Fruit fly (Drosophila melanogaster) whole organism, adult: ENCODE measurements around the gene comm3.

Experiments used
- CG11617 ChIP-seq: fragments of 200-800 bp; sonication (Bioruptor generic); optimal IDR thresholded peaks from 2 replicates; lab custom pipeline; 2017; ENCODE audit warnings: mild to moderate bottlenecking, missing biosample characterization, missing genetic modification reagents, missing genetic modification characterization
- CG12768 ChIP-seq: fragments of 200-800 bp; sonication (Bioruptor generic); optimal IDR thresholded peaks from 2 replicates; lab custom pipeline; 2017; ENCODE audit warnings: missing biosample characterization, missing genetic modification characterization, mild to moderate bottlenecking, moderate library complexity, missing genetic modification reagents
- CG1620 ChIP-seq: fragments of 200-800 bp; sonication (Bioruptor generic); optimal IDR thresholded peaks from 2 replicates; lab custom pipeline; 2016; ENCODE audit warnings: missing biosample characterization, missing genetic modification characterization
- CG33017 ChIP-seq: fragments of 200-800 bp; sonication (Bioruptor generic); optimal IDR thresholded peaks from 2 replicates; lab custom pipeline; 2018; ENCODE audit warnings: missing biosample characterization, mild to moderate bottlenecking, missing genetic modification characterization, moderate library complexity
- CG7045 ChIP-seq: fragments of 200-800 bp; sonication (Bioruptor generic); optimal IDR thresholded peaks from 2 replicates; lab custom pipeline; 2017; ENCODE audit warnings: missing biosample characterization, mild to moderate bottlenecking, missing genetic modification characterization
- CG7101 ChIP-seq: fragments of 200-800 bp; sonication (Bioruptor generic); optimal IDR thresholded peaks from 2 replicates; lab custom pipeline; 2018; ENCODE audit warnings: missing biosample characterization, mild to moderate bottlenecking, missing genetic modification characterization, moderate library complexity
- Clk ChIP-seq: fragments of 200-800 bp; sonication (Bioruptor generic); optimal IDR thresholded peaks from 2 replicates; lab custom pipeline; 2017; ENCODE audit warnings: missing biosample characterization, missing genetic modification characterization
- Crg-1 ChIP-seq: fragments of 200-800 bp; sonication (Bioruptor generic); optimal IDR thresholded peaks from 2 replicates; lab custom pipeline; 2016; ENCODE audit warnings: missing biosample characterization, missing genetic modification characterization
- Hr96 ChIP-seq: fragments of 200-800 bp; sonication (Bioruptor generic); optimal IDR thresholded peaks from 2 replicates; lab custom pipeline; 2016; ENCODE audit warnings: missing biosample characterization, missing genetic modification characterization
- bab1 ChIP-seq: fragments of 200-800 bp; sonication (Bioruptor generic); optimal IDR thresholded peaks from 3 replicates; lab custom pipeline; 2019; ENCODE audit warnings: missing biosample characterization, mild to moderate bottlenecking, missing genetic modification characterization, moderate library complexity
- cic ChIP-seq: fragments of 200-800 bp; sonication (Bioruptor generic); optimal IDR thresholded peaks from 2 replicates; lab custom pipeline; 2017; ENCODE audit warnings: missing biosample characterization, mild to moderate bottlenecking, missing genetic modification characterization, moderate library complexity
- cnc ChIP-seq, 2 experiments: fragments of >200 bp; optimal IDR thresholded peaks; 2 replicates each; lab custom pipeline; 2017
- kay ChIP-seq: fragments of 200-800 bp; sonication (Bioruptor generic); peaks from one replicate; lab custom pipeline; 2016; ENCODE audit warnings: missing biosample characterization, missing genetic modification characterization, borderline replicate concordance
- ovo ChIP-seq: fragments of 200-800 bp; sonication (Bioruptor generic); optimal IDR thresholded peaks from 2 replicates; lab custom pipeline; 2016; ENCODE audit warnings: missing biosample characterization, missing genetic modification characterization
- pad ChIP-seq: fragments of 200-800 bp; sonication (Bioruptor generic); optimal IDR thresholded peaks from 3 replicates; lab custom pipeline; 2017; ENCODE audit warnings: missing biosample characterization, missing genetic modification characterization, mild to moderate bottlenecking, moderate library complexity, missing genetic modification reagents
- tj ChIP-seq: fragments of 200-800 bp; sonication (Bioruptor generic); optimal IDR thresholded peaks from 3 replicates; lab custom pipeline; 2017; ENCODE audit warnings: missing biosample characterization, mild to moderate bottlenecking, missing genetic modification characterization, moderate library complexity
- toe ChIP-seq: fragments of 200-800 bp; sonication (Bioruptor generic); optimal IDR thresholded peaks from 2 replicates; lab custom pipeline; 2016; ENCODE audit warnings: missing biosample characterization, missing genetic modification characterization

The comm3 gene

DNA sequence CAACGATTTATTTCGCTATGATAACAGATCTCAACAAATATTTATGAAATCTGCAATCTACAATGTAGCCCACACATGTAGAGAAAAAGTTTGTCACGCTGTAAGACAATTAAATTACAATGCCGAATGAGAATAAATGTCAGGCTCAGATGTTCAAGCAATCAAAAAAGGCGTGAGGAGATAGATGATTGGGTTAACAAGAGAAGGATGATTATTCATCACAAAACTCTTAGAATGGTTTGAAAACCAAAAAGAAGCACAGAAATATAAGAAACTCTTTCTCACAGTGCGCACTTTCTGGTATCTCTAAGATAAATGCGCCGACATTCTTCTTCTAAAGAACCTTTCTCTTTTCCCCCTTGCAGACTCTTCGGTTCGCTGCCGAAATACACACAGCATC lies 47.5 kb downstream of the comm3 start:
- TF ChIP-seq kay (peak; percentile 31), tj (GFP tag; lab: Kevin White, UChicago) (no peak)

DNA sequence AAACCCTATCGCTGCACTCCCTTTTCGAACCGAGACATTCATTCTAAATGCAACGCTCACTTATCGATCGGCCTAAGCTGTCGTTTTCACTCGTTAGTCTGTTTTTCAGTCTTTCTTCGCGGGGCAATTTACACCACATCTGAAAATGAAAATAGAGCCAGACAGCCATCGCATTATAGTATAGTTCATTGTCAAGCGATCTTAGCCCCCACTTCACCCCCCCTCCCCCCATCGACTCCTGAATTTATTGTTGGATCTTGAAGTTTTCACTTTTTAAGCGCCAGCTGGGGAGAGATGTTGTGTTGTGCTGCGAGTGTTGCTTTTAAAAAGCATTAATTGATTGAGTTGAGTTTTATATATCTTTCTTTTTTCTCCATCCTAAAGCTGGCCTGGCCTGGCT lies 48.4 kb downstream of the comm3 start:
- TF ChIP-seq toe (GFP tag; lab: Kevin White, UChicago): no peak
- no peak for TF ChIP-seq tj (GFP tag; lab: Kevin White, UChicago)
- TF ChIP-seq cnc (optimal IDR thresholded peaks at IDR 0.05; lab: Kevin White, UChicago): no peak
- TF ChIP-seq CG33017 (tag; lab: Kevin White, UChicago): no peak
- TF ChIP-seq bab1 (GFP tag; lab: Kevin White, UChicago): no peak
- TF ChIP-seq CG11617 (GFP tag; lab: Kevin White, UChicago): no peak
- TF ChIP-seq CG7101 (tag; lab: Kevin White, UChicago): no peak
- TF ChIP-seq cic: no peak
- no peak for TF ChIP-seq CG7045 (GFP tag; lab: Kevin White, UChicago)
- TF ChIP-seq Crg-1: no peak
- TF ChIP-seq kay: no peak
- no peak for TF ChIP-seq ovo (GFP tag; lab: Kevin White, UChicago)

DNA sequence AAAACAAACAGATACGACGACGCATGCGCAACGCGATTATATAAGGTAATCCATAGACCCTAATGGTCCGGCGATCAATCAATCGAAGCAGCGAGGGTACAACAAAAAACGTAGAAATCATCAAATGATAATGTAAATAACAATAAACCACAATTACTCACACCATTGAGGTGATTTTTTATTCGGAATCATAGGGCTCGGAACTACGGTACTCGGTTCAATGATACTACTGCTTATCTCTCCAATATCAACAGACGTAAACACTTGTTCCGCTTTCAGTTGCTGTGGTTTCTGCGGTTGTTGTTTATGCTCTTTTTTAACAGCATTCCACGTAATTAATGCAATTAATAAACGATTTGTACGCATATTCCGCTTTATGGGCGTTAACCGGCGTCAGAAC lies 49.6 kb downstream of the comm3 start:
- TF ChIP-seq Clk (no peak), cnc (optimal IDR thresholded peaks at IDR 0.05; lab: Kevin White, UChicago) (no peak), cic (no peak), ovo (GFP tag; lab: Kevin White, UChicago) (no peak), toe (GFP tag; lab: Kevin White, UChicago) (no peak), CG7045 (GFP tag; lab: Kevin White, UChicago) (no peak), CG7101 (tag; lab: Kevin White, UChicago) (no peak), Hr96 (GFP tag; lab: Kevin White, UChicago) (no peak), CG11617 (GFP tag; lab: Kevin White, UChicago) (no peak), CG1620 (no peak), tj (GFP tag; lab: Kevin White, UChicago) (no peak)

DNA sequence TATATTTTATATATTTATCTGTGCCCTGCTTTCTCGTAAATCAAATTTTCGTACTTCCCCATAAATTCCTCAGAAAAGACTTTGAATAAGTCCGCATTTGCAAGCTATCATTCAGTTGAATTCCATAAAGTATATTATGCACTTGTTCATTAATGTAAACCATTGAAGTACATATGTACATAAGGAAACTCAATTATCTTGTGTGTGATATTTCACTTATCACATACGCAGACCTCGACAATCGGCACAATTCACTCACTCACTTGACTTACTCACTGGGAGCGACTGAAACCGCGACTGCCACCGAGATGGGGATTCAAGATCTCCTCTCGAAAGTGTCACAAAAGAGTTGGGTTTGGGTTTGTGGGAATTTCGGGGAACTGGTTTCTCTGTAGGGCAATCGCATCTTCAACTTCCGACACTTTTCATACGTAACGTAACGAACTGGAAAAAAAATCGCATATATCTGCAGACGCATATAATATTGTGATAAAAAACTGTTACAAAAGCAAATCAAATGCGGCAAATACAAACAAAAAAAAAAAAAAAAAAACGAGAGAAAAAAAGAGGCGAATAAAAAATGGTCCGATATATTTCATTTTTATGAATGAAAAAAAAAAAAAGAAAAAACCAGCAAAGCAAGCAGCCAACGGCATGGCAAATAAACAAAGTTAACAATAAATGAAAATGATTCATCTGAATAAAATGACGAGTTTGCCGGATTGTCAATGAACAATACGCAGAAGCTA lies 50.4 kb downstream of the comm3 start:
- TF ChIP-seq kay: peak; percentile 78
- TF ChIP-seq tj (GFP tag; lab: Kevin White, UChicago): no peak

DNA sequence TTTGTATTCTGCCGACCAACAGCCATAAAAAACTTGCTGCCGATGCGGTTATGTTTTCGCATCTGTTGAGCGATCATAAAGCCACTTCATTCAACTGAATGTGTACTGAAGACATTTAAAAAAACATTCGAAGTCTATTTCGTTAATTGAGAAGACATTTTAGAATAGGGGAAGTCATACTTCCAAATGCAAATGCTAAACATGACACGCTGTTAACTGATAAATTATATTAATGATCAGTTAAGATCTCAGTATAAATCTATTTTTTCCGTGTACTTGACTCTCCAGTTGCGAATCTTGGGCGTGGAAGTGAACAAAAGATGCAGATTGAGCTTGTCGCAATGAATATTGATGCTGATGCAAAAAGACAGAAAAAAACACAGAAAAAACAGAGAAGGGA lies 51.6 kb downstream of the comm3 start:
- TF ChIP-seq tj (GFP tag; lab: Kevin White, UChicago) (peak; percentile 70), kay (no peak)

DNA sequence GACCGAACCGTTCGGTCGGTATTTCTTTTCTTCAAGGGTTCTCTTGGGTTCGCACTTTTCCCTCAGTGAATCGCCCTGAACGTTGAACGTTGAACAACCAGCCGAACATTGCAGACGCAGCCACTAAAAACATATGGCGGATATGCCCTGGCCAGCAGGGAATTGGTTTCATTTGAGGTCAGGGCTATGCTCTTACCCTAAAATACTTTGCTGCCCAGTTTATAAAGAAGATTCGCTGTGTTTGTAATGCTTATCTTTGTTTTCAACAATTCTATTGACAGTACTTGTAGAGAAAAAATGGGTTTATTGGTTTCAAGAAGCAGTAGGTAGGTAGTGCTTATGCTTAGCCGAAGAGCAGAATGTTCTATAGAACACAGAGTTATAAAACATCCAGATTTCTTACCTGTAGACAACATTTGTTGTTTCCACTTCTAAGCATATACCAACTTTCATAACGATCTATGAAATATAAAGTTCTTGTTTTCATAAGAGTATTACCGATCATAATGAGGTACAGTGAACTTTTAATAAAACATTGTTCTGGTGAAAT lies 52.3 kb downstream of the comm3 start:
- TF ChIP-seq cnc (optimal IDR thresholded peaks at IDR 0.05; lab: Kevin White, UChicago) (no peak), ovo (GFP tag; lab: Kevin White, UChicago) (no peak), CG33017 (tag; lab: Kevin White, UChicago) (no peak), Hr96 (GFP tag; lab: Kevin White, UChicago) (no peak), pad (GFP tag; lab: Kevin White, UChicago) (no peak), CG12768 (GFP tag; lab: Kevin White, UChicago) (peak; percentile 35)

DNA sequence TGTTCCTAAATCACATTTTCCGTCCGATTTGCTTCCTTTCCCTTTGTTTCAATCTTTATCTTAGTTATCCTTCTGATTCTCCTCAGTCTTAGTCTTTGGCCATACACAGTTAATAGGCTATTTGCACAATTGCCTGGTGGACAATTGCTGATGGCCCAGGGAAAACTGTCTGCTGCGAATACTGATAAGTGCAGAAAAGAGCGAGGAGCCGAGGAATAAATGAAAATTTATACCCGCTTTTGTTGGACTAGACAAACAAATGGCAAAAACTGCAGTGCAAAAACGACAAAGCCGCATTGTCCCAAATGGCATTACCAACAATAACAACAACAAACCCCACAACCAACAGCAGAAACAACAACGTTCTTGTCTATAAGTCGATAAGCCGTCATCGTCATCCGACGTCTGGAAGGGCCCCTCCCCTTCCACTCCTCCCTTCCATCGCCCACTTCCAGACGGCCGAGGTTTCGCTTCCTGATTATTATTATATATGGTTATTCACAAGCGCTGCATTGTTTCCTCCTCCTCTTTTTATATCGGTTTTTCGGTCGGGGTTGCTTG lies 53.4 kb downstream of the comm3 start:
- TF ChIP-seq CG12768 (GFP tag; lab: Kevin White, UChicago) (peak; percentile 4), kay (peak; percentile 8), CG33017 (tag; lab: Kevin White, UChicago) (no peak)

DNA sequence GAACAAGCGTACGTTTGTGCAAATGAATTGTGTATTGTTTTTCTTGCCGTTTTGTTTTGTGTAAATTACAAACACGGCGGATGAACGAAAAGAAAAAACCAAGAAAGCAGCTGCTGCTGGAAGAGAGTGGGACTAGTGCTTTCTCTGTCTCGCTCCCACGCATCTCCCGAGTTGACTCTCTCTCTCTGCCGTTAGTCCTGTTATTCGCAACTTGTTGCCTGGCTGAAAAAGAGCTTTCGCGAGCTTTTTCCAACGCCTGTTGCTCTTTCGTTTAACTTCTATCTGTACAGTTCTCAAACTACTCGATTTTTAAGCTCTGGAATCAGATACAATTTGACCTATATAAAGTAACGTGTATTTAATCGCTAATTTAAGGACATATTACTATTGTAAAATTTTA lies 54.2 kb downstream of the comm3 start:
- TF ChIP-seq tj (GFP tag; lab: Kevin White, UChicago): no peak
- TF ChIP-seq ovo (GFP tag; lab: Kevin White, UChicago): peak; percentile 17
- no peak for TF ChIP-seq Hr96 (GFP tag; lab: Kevin White, UChicago)
